Fruit fly (Drosophila melanogaster): ENCODE measurements around the gene Art9.

dm6 chr3R:13909065-13909464 lies 34.2 kb downstream of the Art9 start:
- TF ChIP-seq Myc (optimal IDR thresholded peaks at IDR 0.05) (no peak), h (optimal IDR thresholded peaks at IDR 0.05) (no peak), ttk (optimal IDR thresholded peaks at IDR 0.05) (no peak)
